Worm (Caenorhabditis elegans): ENCODE measurements around the gene srv-30.

ce11 chrIV:6249591-6249990 lies 19.7 kb downstream of the srv-30 start, which contains the start of gene F58F9.1:
- no peak for TF ChIP-seq aly-2 (tag; optimal IDR thresholded peaks at IDR 0.05)
- TF ChIP-seq elt-2 (tag; optimal IDR thresholded peaks at IDR 0.05): no peak
- no peak for TF ChIP-seq xbp-1 (tag; optimal IDR thresholded peaks at IDR 0.05)
- no peak for TF ChIP-seq nhr-12 (tag; optimal IDR thresholded peaks at IDR 0.05)
- TF ChIP-seq ama-1 (optimal IDR thresholded peaks at IDR 0.05): no peak
- TF ChIP-seq fos-1 (tag; optimal IDR thresholded peaks at IDR 0.05): no peak

Data from whole organism, L1 larva.